Worm (Caenorhabditis elegans): ENCODE results near the gene nhr-110.

ce11 chrV:1643886-1644285 lies 19.6 kb upstream of the nhr-110 start, which contains the start of gene alh-2:
- TF ChIP-seq K11D2.4 (GFP tag; IDR thresholded peaks at IDR 0.05) (no peak), dpl-1 (GFP tag; optimal IDR thresholded peaks at IDR 0.05) (no peak), lin-26 (GFP tag; IDR thresholded peaks at IDR 0.05) (no peak), pha-4 (tag; optimal IDR thresholded peaks at IDR 0.05) (no peak), ZK185.1 (tag; optimal IDR thresholded peaks at IDR 0.05; ENCODE audit: poor library complexity, severe bottlenecking) (no peak), hmg-1.2 (GFP tag; IDR thresholded peaks at IDR 0.05) (no peak), sptf-2 (GFP tag; optimal IDR thresholded peaks at IDR 0.05) (no peak), athp-1 (tag; optimal IDR thresholded peaks at IDR 0.05) (no peak)
